Worm (Caenorhabditis elegans) whole organism, young adult: ENCODE measurements around the gene dct-1.

Experiments
- F22D6.2 ChIP-seq: sonication (generic microtip); optimal IDR thresholded peaks from 2 replicates; lab custom pipeline; 2016; ENCODE audit warnings: mild to moderate bottlenecking, missing genetic modification characterization, missing compliant biosample characterization
- F55B11.4 ChIP-seq: sonication (generic microtip); optimal IDR thresholded peaks from 2 replicates; lab custom pipeline; 2016; ENCODE audit warnings: missing compliant biosample characterization, missing genetic modification characterization, borderline replicate concordance; ENCODE audit not compliant: insufficient read depth
- T07F8.4 ChIP-seq: sonication (generic microtip); optimal IDR thresholded peaks from 2 replicates; lab custom pipeline; 2016; ENCODE audit warnings: mild to moderate bottlenecking, missing genetic modification characterization, moderate library complexity, missing compliant biosample characterization
- ceh-100 ChIP-seq: fragments of 200-800 bp; sonication (Bioruptor generic); IDR thresholded peaks from 2 replicates; pipeline ENCODE4 v1.3.6; 2022; ENCODE audit warnings: missing genetic modification reagents, missing genetic modification characterization, missing compliant biosample characterization
- ceh-27 ChIP-seq: fragments of 200-800 bp; sonication (Bioruptor generic); optimal IDR thresholded peaks from 2 replicates; lab custom pipeline; 2018; ENCODE audit warnings: mild to moderate bottlenecking, missing genetic modification characterization, moderate library complexity, missing compliant biosample characterization
- ets-4 ChIP-seq: fragments of 200-800 bp; sonication (Bioruptor generic); optimal IDR thresholded peaks from 2 replicates; lab custom pipeline; 2018; ENCODE audit warnings: mild to moderate bottlenecking, missing genetic modification characterization, missing compliant biosample characterization
- lin-26 ChIP-seq: fragments of 200-800 bp; sonication (Bioruptor generic); IDR thresholded peaks from 2 replicates; pipeline ENCODE4 v1.3.6; 2022; ENCODE audit warnings: missing genetic modification reagents, missing genetic modification characterization, missing compliant biosample characterization
- madf-3 ChIP-seq: fragments of 200-800 bp; sonication (Bioruptor generic); IDR thresholded peaks from 2 replicates; pipeline ENCODE4 v1.3.6; 2022; ENCODE audit warnings: missing genetic modification reagents, missing genetic modification characterization, missing compliant biosample characterization
- repo-1 ChIP-seq: sonication (generic microtip); optimal IDR thresholded peaks from 2 replicates; lab custom pipeline; 2017; ENCODE audit warnings: mild to moderate bottlenecking, missing genetic modification characterization, missing compliant biosample characterization
- xnd-1 ChIP-seq: sonication (generic microtip); optimal IDR thresholded peaks from 2 replicates; lab custom pipeline; 2016; ENCODE audit warnings: missing genotype, missing genetic modification reagents, missing genetic modification characterization, missing compliant biosample characterization

ce11 chrX:7992102-7992501 lies 37.9 kb downstream of the dct-1 start:
- TF ChIP-seq T07F8.4 (tag; lab: Kevin White, UChicago) (no peak), ceh-100 (no peak), xnd-1 (tag; lab: Kevin White, UChicago) (no peak), F22D6.2 (tag; lab: Kevin White, UChicago) (no peak), F55B11.4 (tag; lab: Kevin White, UChicago) (no peak), repo-1 (no peak), lin-26 (GFP tag; lab: Robert Waterston, UW) (no peak), ceh-27 (no peak), madf-3 (no peak), ets-4 (GFP tag; lab: Kevin White, UChicago) (no peak)
